Worm (Caenorhabditis elegans): Measurements from ENCODE around the gene scl-20.

DNA sequence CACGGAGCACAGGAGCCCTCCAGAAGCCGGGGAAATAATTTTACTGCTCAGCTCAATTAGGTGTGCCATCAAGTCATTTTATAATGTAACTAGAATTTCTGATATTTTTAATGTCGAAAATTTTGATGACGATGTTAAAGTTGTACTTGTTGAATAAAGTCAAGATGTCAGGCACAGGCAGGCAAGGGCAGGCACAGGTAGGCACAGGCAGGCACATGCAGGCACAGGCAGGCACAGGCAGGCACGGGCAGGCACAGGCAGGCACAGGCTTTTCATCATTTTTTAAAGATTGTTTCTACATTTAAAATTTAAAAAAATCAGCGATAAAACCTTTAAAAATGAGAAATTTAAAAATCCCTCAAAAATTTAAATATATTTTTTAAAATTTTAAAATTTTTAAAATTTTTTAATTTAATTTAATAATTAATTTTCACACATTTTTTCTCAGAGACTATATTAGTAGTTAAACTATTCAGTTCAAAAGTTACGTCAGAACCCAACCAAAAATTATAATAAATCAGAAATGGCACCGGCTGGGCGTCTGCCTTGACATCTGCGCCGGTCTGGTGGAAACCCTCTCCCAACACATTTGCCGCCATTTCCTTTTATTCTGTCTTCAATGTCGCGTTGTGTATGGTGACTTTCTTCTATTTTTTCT, 24.9 kb downstream of the scl-20 start, which contains the start of gene Y17D7C.6:
- TF ChIP-seq pqm-1 (tag; optimal IDR thresholded peaks at IDR 0.05) (no peak), K09A11.1 (tag; optimal IDR thresholded peaks at IDR 0.05; ENCODE audit: insufficient read depth) (no peak), ceh-45 (GFP tag; IDR thresholded peaks at IDR 0.05) (no peak), ama-1 (optimal IDR thresholded peaks at IDR 0.05) (no peak), pha-4 (tag; optimal IDR thresholded peaks at IDR 0.05) (no peak), fkh-10 (GFP tag; optimal IDR thresholded peaks at IDR 0.05) (no peak), ceh-22 (tag; optimal IDR thresholded peaks at IDR 0.05) (no peak), tbx-2 (tag; optimal IDR thresholded peaks at IDR 0.05) (no peak), pag-3 (tag; optimal IDR thresholded peaks at IDR 0.05; ENCODE audit: borderline replicate concordance) (no peak), hlh-13 (GFP tag; optimal IDR thresholded peaks at IDR 0.05) (no peak), che-1 (tag; optimal IDR thresholded peaks at IDR 0.05) (no peak)
